Fruit fly (Drosophila melanogaster) whole organism, embryonic: ENCODE data around the gene mal.

Experiments used
- Ada2b ChIP-seq: fragments of 200-800 bp; sonication (Bioruptor generic); IDR thresholded peaks from 2 replicates; pipeline ENCODE4 v1.3.6; 2022; ENCODE audit warnings: missing biosample characterization, missing genetic modification characterization
- B-H2 ChIP-seq: fragments of 200-800 bp; sonication (Bioruptor generic); optimal IDR thresholded peaks from 2 replicates; lab custom pipeline; 2018; ENCODE audit warnings: missing biosample characterization, mild to moderate bottlenecking, missing genetic modification characterization
- CG10147 ChIP-seq: fragments of 200-800 bp; sonication (Bioruptor generic); optimal IDR thresholded peaks from 2 replicates; lab custom pipeline; 2019; ENCODE audit warnings: missing biosample characterization, mild to moderate bottlenecking, missing genetic modification characterization, moderate library complexity
- CG10654 ChIP-seq: fragments of 200-800 bp; sonication (Bioruptor generic); optimal IDR thresholded peaks from 2 replicates; lab custom pipeline; 2016; ENCODE audit warnings: missing biosample characterization, missing genetic modification characterization
- CG11456 ChIP-seq: fragments of 200-800 bp; sonication (Bioruptor generic); IDR thresholded peaks from 3 replicates; pipeline ENCODE4 v1.3.6; 2022; ENCODE audit warnings: missing biosample characterization, missing genetic modification characterization
- CG11504 ChIP-seq: fragments of 200-800 bp; sonication (Bioruptor generic); optimal IDR thresholded peaks from 3 replicates; lab custom pipeline; 2019; ENCODE audit warnings: missing biosample characterization, mild to moderate bottlenecking, missing genetic modification characterization, moderate library complexity
- CG12299 ChIP-seq: fragments of 200-800 bp; sonication (Bioruptor generic); optimal IDR thresholded peaks from 2 replicates; lab custom pipeline; 2018; ENCODE audit warnings: missing biosample characterization, mild to moderate bottlenecking, missing genetic modification characterization
- CG12391 ChIP-seq: fragments of 200-800 bp; sonication (Bioruptor generic); optimal IDR thresholded peaks from 3 replicates; lab custom pipeline; 2018; ENCODE audit warnings: missing biosample characterization, mild to moderate bottlenecking, missing genetic modification characterization, moderate library complexity
- CG12744 ChIP-seq: fragments of 200-800 bp; sonication (Bioruptor generic); optimal IDR thresholded peaks from 2 replicates; lab custom pipeline; 2016; ENCODE audit warnings: missing biosample characterization, missing genetic modification characterization
- CG15269 ChIP-seq: fragments of 200-800 bp; sonication (Bioruptor generic); optimal IDR thresholded peaks from 2 replicates; lab custom pipeline; 2018; ENCODE audit warnings: missing biosample characterization, mild to moderate bottlenecking, missing genetic modification characterization, moderate library complexity
- CG15601 ChIP-seq: fragments of 200-800 bp; sonication (Bioruptor generic); optimal IDR thresholded peaks from 3 replicates; lab custom pipeline; 2019; ENCODE audit warnings: missing biosample characterization, mild to moderate bottlenecking, missing genetic modification characterization, moderate library complexity
- CG1602 ChIP-seq: fragments of 200-800 bp; sonication (Bioruptor generic); optimal IDR thresholded peaks from 3 replicates; lab custom pipeline; 2016; ENCODE audit warnings: missing biosample characterization, missing genetic modification characterization
- CG17385 ChIP-seq: fragments of 200-800 bp; sonication (Bioruptor generic); optimal IDR thresholded peaks from 3 replicates; lab custom pipeline; 2018; ENCODE audit warnings: missing biosample characterization, mild to moderate bottlenecking, missing genetic modification characterization
- CG17912 ChIP-seq: fragments of 200-800 bp; sonication (Bioruptor generic); optimal IDR thresholded peaks from 2 replicates; lab custom pipeline; 2018; ENCODE audit warnings: missing biosample characterization, mild to moderate bottlenecking, missing genetic modification characterization
- CG2129 ChIP-seq: fragments of 200-800 bp; sonication (Bioruptor generic); IDR thresholded peaks from 2 replicates; pipeline ENCODE4 v1.3.6; 2022; ENCODE audit warnings: missing biosample characterization, missing genetic modification characterization; ENCODE audit not compliant: partially characterized antibody
- CG3281 ChIP-seq: fragments of 200-800 bp; sonication (Bioruptor generic); optimal IDR thresholded peaks from 3 replicates; lab custom pipeline; 2017; ENCODE audit warnings: missing biosample characterization, mild to moderate bottlenecking, missing genetic modification characterization
- CG34376 ChIP-seq: fragments of 200-800 bp; sonication (Bioruptor generic); optimal IDR thresholded peaks from 2 replicates; lab custom pipeline; 2018; ENCODE audit warnings: missing biosample characterization, mild to moderate bottlenecking, missing genetic modification characterization
- CG34422 ChIP-seq: fragments of 200-800 bp; sonication (Bioruptor generic); IDR thresholded peaks from 3 replicates; pipeline ENCODE4 v1.3.6; 2022; ENCODE audit warnings: missing biosample characterization, missing genetic modification characterization
- CG4360 ChIP-seq: fragments of 200-800 bp; sonication (Bioruptor generic); IDR thresholded peaks from 2 replicates; pipeline ENCODE4 v1.3.6; 2022; ENCODE audit warnings: missing biosample characterization, missing genetic modification characterization
- CG4617 ChIP-seq: fragments of 200-800 bp; sonication (Bioruptor generic); optimal IDR thresholded peaks from 3 replicates; lab custom pipeline; 2016; ENCODE audit warnings: missing biosample characterization, missing genetic modification characterization, borderline replicate concordance
- CG6175 ChIP-seq: fragments of 200-800 bp; sonication (Bioruptor generic); IDR thresholded peaks from 3 replicates; pipeline ENCODE4 v1.3.6; 2022; ENCODE audit warnings: missing biosample characterization, missing genetic modification characterization
- CG7839 ChIP-seq: fragments of 200-800 bp; sonication (Bioruptor generic); optimal IDR thresholded peaks from 3 replicates; lab custom pipeline; 2018; ENCODE audit warnings: missing biosample characterization, mild to moderate bottlenecking, missing genetic modification characterization, moderate library complexity
- CG8944 ChIP-seq: fragments of 200-800 bp; sonication (Bioruptor generic); optimal IDR thresholded peaks from 3 replicates; lab custom pipeline; 2016; ENCODE audit warnings: missing biosample characterization, missing genetic modification characterization
- CG9215 ChIP-seq: fragments of 200-800 bp; sonication (Bioruptor generic); IDR thresholded peaks from 2 replicates; pipeline ENCODE4 v1.3.6; 2022; ENCODE audit warnings: missing biosample characterization, missing genetic modification characterization
- CG9609 ChIP-seq: fragments of 200-800 bp; sonication (Bioruptor generic); optimal IDR thresholded peaks from 3 replicates; lab custom pipeline; 2016; ENCODE audit warnings: missing biosample characterization, missing genetic modification characterization
- CG9727 ChIP-seq: fragments of 200-800 bp; sonication (Bioruptor generic); optimal IDR thresholded peaks from 3 replicates; lab custom pipeline; 2017; ENCODE audit warnings: missing biosample characterization, mild to moderate bottlenecking, missing genetic modification characterization
- CG9932 ChIP-seq: fragments of 200-800 bp; sonication (Bioruptor generic); IDR thresholded peaks from 2 replicates; pipeline ENCODE4 v1.3.6; 2022; ENCODE audit warnings: missing biosample characterization, missing genetic modification characterization
- Deaf1 ChIP-seq: fragments of 200-800 bp; optimal IDR thresholded peaks from 3 replicates; lab custom pipeline; 2019; ENCODE audit warnings: missing biosample characterization, mild to moderate bottlenecking, missing genetic modification characterization, moderate library complexity
- Doc2 ChIP-seq: fragments of 200-800 bp; sonication (Bioruptor generic); IDR thresholded peaks from 2 replicates; pipeline ENCODE4 v1.3.6; 2022; ENCODE audit warnings: missing biosample characterization, missing genetic modification characterization
- Dref ChIP-seq: fragments of 200-800 bp; sonication (Bioruptor generic); IDR thresholded peaks from 2 replicates; pipeline ENCODE4 v1.3.6; 2022; ENCODE audit warnings: missing biosample characterization, missing genetic modification characterization
- Fer3 ChIP-seq: fragments of 200-800 bp; sonication (Bioruptor generic); optimal IDR thresholded peaks from 2 replicates; lab custom pipeline; 2018; ENCODE audit warnings: missing biosample characterization, mild to moderate bottlenecking, missing genetic modification characterization, moderate library complexity
- HLH54F ChIP-seq: fragments of 200-800 bp; sonication (Bioruptor generic); optimal IDR thresholded peaks from 3 replicates; lab custom pipeline; 2016; ENCODE audit warnings: missing biosample characterization, missing genetic modification characterization
- Hmr ChIP-seq: fragments of 200-800 bp; sonication (Bioruptor generic); optimal IDR thresholded peaks from 3 replicates; lab custom pipeline; 2017; ENCODE audit warnings: mild to moderate bottlenecking, missing biosample characterization, missing genetic modification reagents, missing genetic modification characterization
- Hr3 ChIP-seq: fragments of 200-800 bp; sonication (Bioruptor generic); optimal IDR thresholded peaks from 3 replicates; lab custom pipeline; 2016; ENCODE audit warnings: missing biosample characterization, missing genetic modification characterization
- Hsf ChIP-seq: fragments of 200-800 bp; sonication (Bioruptor generic); optimal IDR thresholded peaks from 3 replicates; lab custom pipeline; 2016; ENCODE audit warnings: missing biosample characterization, missing genetic modification characterization
- Lim3 ChIP-seq: fragments of 200-800 bp; sonication (Bioruptor generic); IDR thresholded peaks from 2 replicates; pipeline ENCODE4 v1.3.6; 2022; ENCODE audit warnings: missing biosample characterization, missing genetic modification characterization
- Nf-YC ChIP-seq: fragments of 200-800 bp; optimal IDR thresholded peaks from 3 replicates; lab custom pipeline; 2019; ENCODE audit warnings: missing biosample characterization, mild to moderate bottlenecking, missing genetic modification characterization, moderate library complexity
- Rfx ChIP-seq: fragments of 200-800 bp; sonication (Bioruptor generic); IDR thresholded peaks from 2 replicates; pipeline ENCODE4 v1.3.6; 2022; ENCODE audit warnings: missing biosample characterization, missing genetic modification characterization
- Xbp1 ChIP-seq: fragments of 200-800 bp; sonication (Bioruptor generic); optimal IDR thresholded peaks from 3 replicates; lab custom pipeline; 2016; ENCODE audit warnings: missing biosample characterization, mild to moderate bottlenecking, missing genetic modification characterization
- dmrt99B ChIP-seq: fragments of 200-800 bp; sonication (Bioruptor generic); optimal IDR thresholded peaks from 2 replicates; lab custom pipeline; 2018; ENCODE audit warnings: missing biosample characterization, mild to moderate bottlenecking, missing genetic modification characterization, moderate library complexity
- gcm2 ChIP-seq: fragments of 200-800 bp; sonication (Bioruptor generic); optimal IDR thresholded peaks from 2 replicates; lab custom pipeline; 2016; ENCODE audit warnings: missing biosample characterization, missing genetic modification characterization
- gt ChIP-seq: fragments of 200-800 bp; sonication (Bioruptor generic); IDR thresholded peaks from 2 replicates; pipeline ENCODE4 v1.3.6; 2022; ENCODE audit warnings: missing biosample characterization, missing genetic modification characterization
- ind ChIP-seq: fragments of 200-800 bp; sonication (Bioruptor generic); optimal IDR thresholded peaks from 3 replicates; lab custom pipeline; 2016; ENCODE audit warnings: missing biosample characterization, missing genetic modification characterization
- kay ChIP-seq: fragments of 200-800 bp; sonication (Bioruptor generic); optimal IDR thresholded peaks from 2 replicates; lab custom pipeline; 2016; ENCODE audit warnings: missing biosample characterization, missing genetic modification characterization
- nom ChIP-seq: fragments of 200-800 bp; sonication (Bioruptor generic); optimal IDR thresholded peaks from 2 replicates; lab custom pipeline; 2017; ENCODE audit warnings: missing biosample characterization, missing genetic modification characterization, mild to moderate bottlenecking, moderate library complexity, missing genetic modification reagents
- pho ChIP-seq: fragments of 200-800 bp; sonication (Bioruptor generic); optimal IDR thresholded peaks from 2 replicates; lab custom pipeline; 2016; ENCODE audit warnings: missing biosample characterization, missing genetic modification characterization
- prd ChIP-seq, 3 experiments: fragments of >200 bp in 2 of 3; fragments of 200-800 bp in 1 of 3; sonication (Bioruptor generic) in 1 of 3; optimal IDR thresholded peaks in 2 of 3; IDR thresholded peaks in 1 of 3; 2 replicates in 2 of 3; 3 replicates in 1 of 3; pipeline versions ENCODE4 v1.3.6 to Lab custom; 2017 to 2022; ENCODE audit warnings: missing biosample characterization in 1 of 3, missing genetic modification characterization in 1 of 3
- sima ChIP-seq: fragments of 200-800 bp; sonication (Bioruptor generic); optimal IDR thresholded peaks from 2 replicates; lab custom pipeline; 2016; ENCODE audit warnings: missing biosample characterization, missing genetic modification characterization
- slbo ChIP-seq: fragments of 200-800 bp; sonication (Bioruptor generic); IDR thresholded peaks from 2 replicates; pipeline ENCODE4 v1.3.6; 2022; ENCODE audit warnings: missing biosample characterization, missing genetic modification characterization
- sob ChIP-seq: fragments of 200-800 bp; sonication (Bioruptor generic); IDR thresholded peaks from 2 replicates; pipeline ENCODE4 v1.3.6; 2022; ENCODE audit warnings: missing biosample characterization, missing genetic modification characterization
- tgo ChIP-seq: fragments of 200-800 bp; sonication (Bioruptor generic); IDR thresholded peaks from 3 replicates; pipeline ENCODE4 v1.3.6; 2022; ENCODE audit warnings: missing biosample characterization, missing genetic modification characterization

Gene mal

dm6 chrX:20434534-20434933 lies 5.1 kb downstream of the mal start (continued):
- TF ChIP-seq Hsf (peak; percentile 6), HLH54F (GFP tag; lab: Kevin White, UChicago) (peak; percentile 26), CG34376 (GFP tag; lab: Kevin White, UChicago) (peak; percentile 35), Fer3 (tag; lab: Kevin White, UChicago) (peak; percentile 22), nom (no peak), CG9727 (GFP tag; lab: Kevin White, UChicago) (peak; percentile 20), CG34422 (no peak), gcm2 (GFP tag; lab: Kevin White, UChicago) (no peak), CG12391 (tag; lab: Kevin White, UChicago) (peak; percentile 15), CG12744 (GFP tag; lab: Kevin White, UChicago) (no peak), Nf-YC (tag; lab: Kevin White, UChicago) (peak; percentile 7), CG3281 (GFP tag; lab: Kevin White, UChicago) (peak; percentile 50), Dref (GFP tag; lab: Robert Waterston, UW) (no peak), CG17912 (GFP tag; lab: Kevin White, UChicago) (no peak), sob (0 out of 2 replicates have a peak, but pooled peaks have one; percentile 33), CG7839 (peak; percentile 41), CG1602 (GFP tag; lab: Kevin White, UChicago) (no peak), CG12299 (tag; lab: Kevin White, UChicago) (no peak), CG17385 (peak; percentile 37), CG15269 (tag; lab: Kevin White, UChicago) (peak; percentile 45), dmrt99B (peak; percentile 47), CG9932 (GFP tag; lab: Robert Waterston, UW) (peak; percentile 31), CG10654 (GFP tag; lab: Kevin White, UChicago) (no peak), ind (GFP tag; lab: Kevin White, UChicago) (peak; percentile 15), CG9215 (GFP tag; lab: Robert Waterston, UW) (peak; percentile 41; the same call in 1 of the 2 replicates), CG4617 (GFP tag; lab: Kevin White, UChicago) (no peak), CG11456 (GFP tag; lab: Robert Waterston, UW) (no peak), Hmr (GFP tag; lab: Kevin White, UChicago) (peak; percentile 68), Doc2 (no peak), CG15601 (tag; lab: Kevin White, UChicago) (no peak), Lim3 (no peak), CG11504 (peak; percentile 62), gt (GFP tag; lab: Robert Waterston, UW) (no peak), slbo (peak; percentile 66), pho (GFP tag; lab: Kevin White, UChicago) (peak; percentile 43), CG10147 (GFP tag; lab: Kevin White, UChicago) (peak; percentile 17), kay (no peak), CG8944 (GFP tag; lab: Kevin White, UChicago) (no peak), CG2129 (GFP tag; lab: Robert Waterston, UW) (no peak), CG9609 (no peak), Ada2b (GFP tag; lab: Robert Waterston, UW) (no peak), B-H2 (peak; percentile 12), tgo (GFP tag; lab: Robert Waterston, UW) (0 out of 3 replicates have a peak, but pooled peaks have one; percentile 35), CG6175 (GFP tag; lab: Robert Waterston, UW) (no peak), sima (GFP tag; lab: Kevin White, UChicago) (no peak), CG4360 (GFP tag; lab: Robert Waterston, UW) (no peak), Xbp1 (GFP tag; lab: Kevin White, UChicago) (peak; percentile 28), Deaf1 (tag; lab: Kevin White, UChicago) (peak; percentile 2), prd (optimal IDR thresholded peaks at IDR 0.05; lab: Kevin White, UChicago) (no peak), prd (GFP tag; IDR thresholded peaks at IDR 0.05; lab: Robert Waterston, UW) (no peak), Rfx (GFP tag; lab: Robert Waterston, UW) (0 out of 2 replicates have a peak, but pooled peaks have one; percentile 7), Hr3 (GFP tag; lab: Kevin White, UChicago) (peak; percentile 9)
